Fruit fly (Drosophila melanogaster) whole organism, embryonic: ENCODE results near the gene upSET.

Source experiments
- Abd-B ChIP-seq: fragments of 200-800 bp; sonication (Bioruptor generic); optimal IDR thresholded peaks from 2 replicates; lab custom pipeline; 2018; ENCODE audit warnings: missing biosample characterization, mild to moderate bottlenecking, missing genetic modification characterization, moderate library complexity
- Adf1 ChIP-seq: fragments of 200-800 bp; sonication (Bioruptor generic); IDR thresholded peaks from 2 replicates; pipeline ENCODE4 v1.3.6; 2022; ENCODE audit warnings: missing biosample characterization, missing genetic modification characterization
- Atf3 ChIP-seq: fragments of 200-800 bp; sonication (Bioruptor generic); optimal IDR thresholded peaks from 3 replicates; lab custom pipeline; 2016; ENCODE audit warnings: missing biosample characterization, missing genetic modification characterization
- Bdp1 ChIP-seq: fragments of 200-800 bp; sonication (Bioruptor generic); optimal IDR thresholded peaks from 3 replicates; lab custom pipeline; 2016; ENCODE audit warnings: missing biosample characterization, missing genetic modification characterization
- CG10321 ChIP-seq: fragments of 200-800 bp; sonication (Bioruptor generic); IDR thresholded peaks from 2 replicates; pipeline ENCODE4 v1.3.6; 2022; ENCODE audit warnings: missing biosample characterization, missing genetic modification characterization
- CG12391 ChIP-seq: fragments of 200-800 bp; sonication (Bioruptor generic); optimal IDR thresholded peaks from 3 replicates; lab custom pipeline; 2018; ENCODE audit warnings: missing biosample characterization, mild to moderate bottlenecking, missing genetic modification characterization, moderate library complexity
- CG12659 ChIP-seq: fragments of 200-800 bp; sonication (Bioruptor generic); optimal IDR thresholded peaks from 3 replicates; lab custom pipeline; 2017; ENCODE audit warnings: mild to moderate bottlenecking, missing biosample characterization, missing genetic modification reagents, missing genetic modification characterization
- CG13287 ChIP-seq: fragments of 200-800 bp; sonication (Bioruptor generic); IDR thresholded peaks from 2 replicates; pipeline ENCODE4 v1.3.6; 2022; ENCODE audit warnings: missing biosample characterization, missing genetic modification characterization; ENCODE audit not compliant: partially characterized antibody
- CG13424 ChIP-seq: fragments of 200-800 bp; sonication (Bioruptor generic); optimal IDR thresholded peaks from 2 replicates; lab custom pipeline; 2019; ENCODE audit warnings: missing biosample characterization, mild to moderate bottlenecking, missing genetic modification characterization, moderate library complexity
- CG14014 ChIP-seq: fragments of 200-800 bp; sonication (Bioruptor generic); IDR thresholded peaks from 2 replicates; pipeline ENCODE4 v1.3.6; 2022; ENCODE audit warnings: missing biosample characterization, missing genetic modification characterization
- CG15269 ChIP-seq: fragments of 200-800 bp; sonication (Bioruptor generic); optimal IDR thresholded peaks from 2 replicates; lab custom pipeline; 2018; ENCODE audit warnings: missing biosample characterization, mild to moderate bottlenecking, missing genetic modification characterization, moderate library complexity
- CG1529 ChIP-seq: fragments of 200-800 bp; sonication (Bioruptor generic); optimal IDR thresholded peaks from 3 replicates; lab custom pipeline; 2018; ENCODE audit warnings: missing biosample characterization, missing genetic modification characterization
- CG1603 ChIP-seq: fragments of 200-800 bp; sonication (Bioruptor generic); optimal IDR thresholded peaks from 2 replicates; lab custom pipeline; 2019; ENCODE audit warnings: missing biosample characterization, mild to moderate bottlenecking, missing genetic modification characterization, moderate library complexity
- CG17328 ChIP-seq: fragments of 200-800 bp; sonication (Bioruptor generic); IDR thresholded peaks from 2 replicates; pipeline ENCODE4 v1.3.6; 2022; ENCODE audit warnings: missing biosample characterization, missing genetic modification characterization
- CG1792 ChIP-seq: fragments of 200-800 bp; sonication (Bioruptor generic); optimal IDR thresholded peaks from 2 replicates; lab custom pipeline; 2016; ENCODE audit warnings: missing biosample characterization, missing genetic modification characterization
- CG1832 ChIP-seq: fragments of 200-800 bp; sonication (Bioruptor generic); optimal IDR thresholded peaks from 2 replicates; lab custom pipeline; 2017; ENCODE audit warnings: missing biosample characterization, mild to moderate bottlenecking, missing genetic modification characterization, inconsistent platforms
- CG2129 ChIP-seq: fragments of 200-800 bp; sonication (Bioruptor generic); IDR thresholded peaks from 2 replicates; pipeline ENCODE4 v1.3.6; 2022; ENCODE audit warnings: missing biosample characterization, missing genetic modification characterization; ENCODE audit not compliant: partially characterized antibody
- CG33557 ChIP-seq: fragments of 200-800 bp; sonication (Bioruptor generic); optimal IDR thresholded peaks from 2 replicates; lab custom pipeline; 2019; ENCODE audit warnings: missing biosample characterization, mild to moderate bottlenecking, missing genetic modification characterization, moderate library complexity
- CG34422 ChIP-seq: fragments of 200-800 bp; sonication (Bioruptor generic); IDR thresholded peaks from 3 replicates; pipeline ENCODE4 v1.3.6; 2022; ENCODE audit warnings: missing biosample characterization, missing genetic modification characterization
- CG3995 ChIP-seq: fragments of 200-800 bp; sonication (Bioruptor generic); optimal IDR thresholded peaks from 3 replicates; lab custom pipeline; 2016; ENCODE audit warnings: missing biosample characterization, missing genetic modification characterization
- CG4328 ChIP-seq: fragments of 200-800 bp; sonication (Bioruptor generic); optimal IDR thresholded peaks from 3 replicates; lab custom pipeline; 2017; ENCODE audit warnings: missing biosample characterization, missing genetic modification reagents, missing genetic modification characterization
- CG4617 ChIP-seq: fragments of 200-800 bp; sonication (Bioruptor generic); optimal IDR thresholded peaks from 3 replicates; lab custom pipeline; 2016; ENCODE audit warnings: missing biosample characterization, missing genetic modification characterization, borderline replicate concordance
- CG5180 ChIP-seq: fragments of 200-800 bp; sonication (Bioruptor generic); optimal IDR thresholded peaks from 3 replicates; lab custom pipeline; 2017; ENCODE audit warnings: missing biosample characterization, missing genetic modification characterization, mild to moderate bottlenecking, moderate library complexity, missing genetic modification reagents
- CG8924 ChIP-seq: fragments of 200-800 bp; optimal IDR thresholded peaks from 3 replicates; lab custom pipeline; 2019; ENCODE audit warnings: missing biosample characterization, mild to moderate bottlenecking, missing genetic modification characterization, moderate library complexity
- CoRest ChIP-seq: fragments of 200-800 bp; sonication (Bioruptor generic); optimal IDR thresholded peaks from 3 replicates; lab custom pipeline; 2018; ENCODE audit warnings: missing biosample characterization, mild to moderate bottlenecking, missing genetic modification characterization, moderate library complexity
- Dad ChIP-seq: fragments of 200-800 bp; sonication (Bioruptor generic); optimal IDR thresholded peaks from 3 replicates; lab custom pipeline; 2016; ENCODE audit warnings: missing biosample characterization, missing genetic modification characterization
- Dll ChIP-seq: fragments of 200-800 bp; sonication (Bioruptor generic); IDR thresholded peaks from 4 replicates; pipeline ENCODE4 v1.3.6; 2022; ENCODE audit warnings: missing biosample characterization, missing genetic modification characterization; ENCODE audit not compliant: partially characterized antibody
- Dp ChIP-seq: fragments of 200-800 bp; sonication (Bioruptor generic); optimal IDR thresholded peaks from 2 replicates; lab custom pipeline; 2018; ENCODE audit warnings: missing biosample characterization, mild to moderate bottlenecking, missing genetic modification characterization, moderate library complexity
- Drgx ChIP-seq: fragments of 200-800 bp; sonication (Bioruptor generic); IDR thresholded peaks from 2 replicates; pipeline ENCODE4 v1.3.6; 2022; ENCODE audit warnings: missing biosample characterization, missing genetic modification characterization
- H2.0 ChIP-seq: fragments of 200-800 bp; sonication (Bioruptor generic); IDR thresholded peaks from 2 replicates; pipeline ENCODE4 v1.3.6; 2022; ENCODE audit warnings: missing biosample characterization, missing genetic modification characterization
- Hmx ChIP-seq: fragments of 200-800 bp; sonication (Bioruptor generic); optimal IDR thresholded peaks from 2 replicates; lab custom pipeline; 2016; ENCODE audit warnings: missing biosample characterization, missing genetic modification characterization
- Jarid2 ChIP-seq: fragments of 200-800 bp; sonication (Bioruptor generic); optimal IDR thresholded peaks from 3 replicates; lab custom pipeline; 2017; ENCODE audit warnings: mild to moderate bottlenecking, missing biosample characterization, missing genetic modification reagents, missing genetic modification characterization
- NC2β ChIP-seq: fragments of 200-800 bp; sonication (Bioruptor generic); optimal IDR thresholded peaks from 2 replicates; lab custom pipeline; 2016; ENCODE audit warnings: missing biosample characterization, missing genetic modification characterization
- Opbp ChIP-seq: fragments of 200-800 bp; sonication (Bioruptor generic); IDR thresholded peaks from 3 replicates; pipeline ENCODE4 v1.3.6; 2022; ENCODE audit warnings: missing biosample characterization, missing genetic modification characterization; ENCODE audit not compliant: partially characterized antibody
- Sin3A ChIP-seq: fragments of >200 bp; optimal IDR thresholded peaks from 2 replicates; lab custom pipeline; 2018
- Sry-δ ChIP-seq: fragments of 200-800 bp; sonication (Bioruptor generic); optimal IDR thresholded peaks from 2 replicates; lab custom pipeline; 2016; ENCODE audit warnings: missing biosample characterization, missing genetic modification characterization
- aop ChIP-seq: fragments of 200-800 bp; sonication (Bioruptor generic); IDR thresholded peaks from 2 replicates; pipeline ENCODE4 v1.3.6; 2022; ENCODE audit warnings: missing biosample characterization, missing genetic modification characterization
- bbx ChIP-seq: fragments of 200-800 bp; sonication (Bioruptor generic); IDR thresholded peaks from 2 replicates; pipeline ENCODE4 v1.3.6; 2022; ENCODE audit warnings: missing biosample characterization, missing genetic modification characterization; ENCODE audit not compliant: partially characterized antibody
- bigmax ChIP-seq: fragments of 200-800 bp; sonication (Bioruptor generic); optimal IDR thresholded peaks from 2 replicates; lab custom pipeline; 2018; ENCODE audit warnings: missing biosample characterization, mild to moderate bottlenecking, missing genetic modification characterization
- ci ChIP-seq: fragments of 200-800 bp; sonication (Bioruptor generic); IDR thresholded peaks from 3 replicates; pipeline ENCODE4 v1.3.6; 2022; ENCODE audit warnings: missing biosample characterization, missing genetic modification characterization
- fd3F ChIP-seq: fragments of 200-800 bp; sonication (Bioruptor generic); optimal IDR thresholded peaks from 2 replicates; lab custom pipeline; 2018; ENCODE audit warnings: missing biosample characterization, mild to moderate bottlenecking, missing genetic modification characterization, moderate library complexity
- hkb ChIP-seq, 2 experiments: fragments of 200-800 bp in 1 of 2; fragments of >200 bp in 1 of 2; sonication (Bioruptor generic) in 1 of 2; IDR thresholded peaks in 1 of 2; optimal IDR thresholded peaks in 1 of 2; 2 replicates each; pipeline versions ENCODE4 v1.3.6 to Lab custom; 2017 to 2022; ENCODE audit warnings: missing biosample characterization in 1 of 2, missing genetic modification characterization in 1 of 2
- kni ChIP-seq: fragments of 200-800 bp; sonication (Bioruptor generic); optimal IDR thresholded peaks from 3 replicates; lab custom pipeline; 2017; ENCODE audit warnings: mild to moderate bottlenecking, missing biosample characterization, missing genetic modification reagents, missing genetic modification characterization
- mirr ChIP-seq: fragments of 200-800 bp; sonication (Bioruptor generic); optimal IDR thresholded peaks from 3 replicates; lab custom pipeline; 2018; ENCODE audit warnings: missing biosample characterization, mild to moderate bottlenecking, missing genetic modification characterization
- nerfin-1 ChIP-seq: fragments of 200-800 bp; sonication (Bioruptor generic); optimal IDR thresholded peaks from 3 replicates; lab custom pipeline; 2019; ENCODE audit warnings: missing biosample characterization, mild to moderate bottlenecking, missing genetic modification characterization, moderate library complexity
- nmo ChIP-seq: fragments of 200-800 bp; sonication (Bioruptor generic); optimal IDR thresholded peaks from 2 replicates; lab custom pipeline; 2018; ENCODE audit warnings: missing biosample characterization, mild to moderate bottlenecking, missing genetic modification characterization, moderate library complexity
- ranshi ChIP-seq: fragments of 200-800 bp; sonication (Bioruptor generic); IDR thresholded peaks from 2 replicates; pipeline ENCODE4 v1.3.6; 2022; ENCODE audit warnings: missing biosample characterization, missing genetic modification characterization
- sens ChIP-seq: fragments of 200-800 bp; sonication (Bioruptor generic); peaks from one replicate; lab custom pipeline; 2016; ENCODE audit warnings: missing biosample characterization, missing genetic modification characterization
- sima ChIP-seq: fragments of 200-800 bp; sonication (Bioruptor generic); optimal IDR thresholded peaks from 2 replicates; lab custom pipeline; 2016; ENCODE audit warnings: missing biosample characterization, missing genetic modification characterization
- unpg ChIP-seq: fragments of 200-800 bp; sonication (Bioruptor generic); optimal IDR thresholded peaks from 3 replicates; lab custom pipeline; 2018; ENCODE audit warnings: missing biosample characterization, mild to moderate bottlenecking, missing genetic modification characterization, moderate library complexity

Gene upSET

dm6 chr3L:14036867-14037313, 35.0 kb downstream of the upSET start, which contains the start of gene Hsp110 (continued):
- TF ChIP-seq Sry-δ (GFP tag; lab: Kevin White, UChicago) (peak; percentile 98), hkb (optimal IDR thresholded peaks at IDR 0.05; lab: Kevin White, UChicago) (no peak), hkb (GFP tag; IDR thresholded peaks at IDR 0.05; lab: Robert Waterston, UW) (peak; percentile 19; the same call in 1 of the 2 replicates), CoRest (tag; lab: Kevin White, UChicago) (peak; percentile 40), bbx (GFP tag; lab: Robert Waterston, UW) (peak; percentile 100), kni (GFP tag; lab: Kevin White, UChicago) (no peak), sens (GFP tag; lab: Kevin White, UChicago) (peak; percentile 81), CG1529 (GFP tag; lab: Kevin White, UChicago) (no peak), CG5180 (GFP tag; lab: Kevin White, UChicago) (no peak), Dll (GFP tag; lab: Robert Waterston, UW) (peak; percentile 97), Hmx (GFP tag; lab: Kevin White, UChicago) (no peak), Opbp (peak; percentile 99), CG2129 (GFP tag; lab: Robert Waterston, UW) (peak; percentile 96), Dp (GFP tag; lab: Kevin White, UChicago) (peak; percentile 92), ranshi (no peak), nmo (GFP tag; lab: Kevin White, UChicago) (peak; percentile 53), Drgx (no peak), bigmax (GFP tag; lab: Kevin White, UChicago) (peak; percentile 76), Dad (GFP tag; lab: Kevin White, UChicago) (peak; percentile 8), sima (no peak), Adf1 (GFP tag; lab: Robert Waterston, UW) (0 out of 2 replicates have a peak, but pooled peaks have one; percentile 14), aop (no peak), CG8924 (tag; lab: Kevin White, UChicago) (peak; percentile 22), nerfin-1 (tag; lab: Kevin White, UChicago) (peak; percentile 42), mirr (GFP tag; lab: Kevin White, UChicago) (peak; percentile 51), unpg (GFP tag; lab: Kevin White, UChicago) (peak; percentile 7), CG12391 (peak; percentile 31), Abd-B (GFP tag; lab: Kevin White, UChicago) (no peak), CG1603 (tag; lab: Kevin White, UChicago) (peak; percentile 67), CG1792 (GFP tag; lab: Kevin White, UChicago) (peak; percentile 25), ci (peak; percentile 45; the same call in 2 of the 3 replicates), CG4617 (peak; percentile 71), CG4328 (GFP tag; lab: Kevin White, UChicago) (no peak), CG12659 (GFP tag; lab: Kevin White, UChicago) (peak; percentile 54), CG10321 (no peak), Sin3A (lab: Kevin White, UChicago) (peak; percentile 43), CG3995 (GFP tag; lab: Kevin White, UChicago) (peak; percentile 3), CG14014 (GFP tag; lab: Robert Waterston, UW) (no peak), CG17328 (GFP tag; lab: Robert Waterston, UW) (peak; percentile 25; the same call in 1 of the 2 replicates), CG33557 (no peak), Jarid2 (GFP tag; lab: Kevin White, UChicago) (no peak), fd3F (GFP tag; lab: Kevin White, UChicago) (no peak), CG13424 (tag; lab: Kevin White, UChicago) (peak; percentile 3), CG13287 (GFP tag; lab: Robert Waterston, UW) (peak; percentile 99), H2.0 (GFP tag; lab: Robert Waterston, UW) (no peak), Atf3 (GFP tag; lab: Kevin White, UChicago) (no peak), CG34422 (GFP tag; lab: Robert Waterston, UW) (peak; percentile 83; the same call in 1 of the 3 replicates), Bdp1 (GFP tag; lab: Kevin White, UChicago) (no peak), CG15269 (tag; lab: Kevin White, UChicago) (no peak), CG1832 (GFP tag; lab: Kevin White, UChicago) (peak; percentile 60), NC2β (peak; percentile 7)
